Worm (Caenorhabditis elegans) whole organism, young adult: ENCODE results near the gene srbc-40.

Experiments used
- B0019.2 ChIP-seq: fragments of 200-800 bp; sonication (Bioruptor generic); conservative IDR thresholded peaks from 2 replicates; pipeline ENCODE4 v1.3.6; 2022; ENCODE audit warnings: missing genetic modification reagents, missing genetic modification characterization, missing compliant biosample characterization
- B0035.1 ChIP-seq: sonication (generic microtip); optimal IDR thresholded peaks from 2 replicates; lab custom pipeline; 2016; ENCODE audit warnings: missing genetic modification characterization, mild to moderate bottlenecking, missing compliant biosample characterization, missing genotype, missing genetic modification reagents
- F10E7.11 ChIP-seq: sonication (generic microtip); optimal IDR thresholded peaks from 2 replicates; lab custom pipeline; 2017; ENCODE audit warnings: mild to moderate bottlenecking, missing genetic modification characterization, moderate library complexity, missing compliant biosample characterization
- K12H6.12 ChIP-seq: fragments of 200-800 bp; sonication (Bioruptor generic); optimal IDR thresholded peaks from 2 replicates; lab custom pipeline; 2018; ENCODE audit warnings: mild to moderate bottlenecking, missing genetic modification characterization, missing compliant biosample characterization
- bed-2 ChIP-seq: fragments of 200-800 bp; sonication (Bioruptor generic); IDR thresholded peaks from 2 replicates; pipeline ENCODE4 v1.3.6; 2022; ENCODE audit warnings: missing genetic modification reagents, missing genetic modification characterization, missing compliant biosample characterization
- hlh-26 ChIP-seq: fragments of 200-800 bp; sonication (Bioruptor generic); conservative IDR thresholded peaks from 2 replicates; pipeline ENCODE4 v1.3.6; 2022; ENCODE audit warnings: missing genetic modification reagents, missing genetic modification characterization, missing compliant biosample characterization
- hrde-1 ChIP-seq: sonication (generic microtip); optimal IDR thresholded peaks from 2 replicates; lab custom pipeline; 2016; ENCODE audit warnings: missing genetic modification characterization, mild to moderate bottlenecking, missing compliant biosample characterization, moderate library complexity, missing genotype, missing genetic modification reagents, borderline replicate concordance
- lir-1 ChIP-seq: fragments of 200-800 bp; sonication (Bioruptor generic); conservative IDR thresholded peaks from 2 replicates; pipeline ENCODE4 v1.3.6; 2022; ENCODE audit warnings: missing genetic modification reagents, missing genetic modification characterization, missing compliant biosample characterization
- pha-4 ChIP-seq: fragments of 150-350 bp; sonication (generic microtip); optimal IDR thresholded peaks from 2 replicates; lab custom pipeline; 2014; ENCODE audit warnings: missing biosample characterization, missing genetic modification reagents, missing genetic modification characterization
- snpc-4 ChIP-seq, 5 experiments: fragments of 150-350 bp in 1 of 5; sonication (generic microtip) in 4 of 5; optimal IDR thresholded peaks; 2 replicates each; lab custom pipeline; 2014 to 2018; ENCODE audit warnings: missing genetic modification characterization in 5 of 5, missing biosample characterization in 3 of 5, antibody characterized with exemption in 2 of 5, mild to moderate bottlenecking in 2 of 5, missing compliant biosample characterization in 2 of 5, missing genotype in 2 of 5, moderate library complexity in 2 of 5, missing genetic modification reagents in 1 of 5
- tbx-9 ChIP-seq: sonication (generic microtip); optimal IDR thresholded peaks from 2 replicates; lab custom pipeline; 2016; ENCODE audit warnings: borderline replicate concordance, missing genetic modification characterization, inconsistent platforms, missing compliant biosample characterization
- zfh-2 ChIP-seq: fragments of 200-800 bp; sonication (Bioruptor generic); conservative IDR thresholded peaks from 2 replicates; pipeline ENCODE4 v1.3.6; 2022; ENCODE audit warnings: missing genetic modification reagents, missing genetic modification characterization, missing compliant biosample characterization

ce11 chrV:712882-713281, 6.7 kb downstream of the srbc-40 start, which contains the start of gene cyp-33C11:
- TF ChIP-seq pha-4 (tag; lab: Kevin White, UChicago) (no peak), B0035.1 (tag; lab: Kevin White, UChicago) (no peak), bed-2 (GFP tag; lab: Robert Waterston, UW) (no peak), zfh-2 (GFP tag; lab: Robert Waterston, UW) (no peak), K12H6.12 (tag; lab: Kevin White, UChicago) (no peak), hrde-1 (no peak), B0019.2 (no peak), snpc-4 (GFP tag; optimal IDR thresholded peaks at IDR 0.05; lab: Kevin White, UChicago) (no peak), snpc-4 (tag; optimal IDR thresholded peaks at IDR 0.05; lab: Kevin White, UChicago) (no peak), hlh-26 (GFP tag; lab: Robert Waterston, UW) (no peak), lir-1 (GFP tag; lab: Robert Waterston, UW) (no peak), F10E7.11 (no peak), tbx-9 (no peak)
